Fruit fly (Drosophila melanogaster): ENCODE measurements around the gene QIL1.

DNA sequence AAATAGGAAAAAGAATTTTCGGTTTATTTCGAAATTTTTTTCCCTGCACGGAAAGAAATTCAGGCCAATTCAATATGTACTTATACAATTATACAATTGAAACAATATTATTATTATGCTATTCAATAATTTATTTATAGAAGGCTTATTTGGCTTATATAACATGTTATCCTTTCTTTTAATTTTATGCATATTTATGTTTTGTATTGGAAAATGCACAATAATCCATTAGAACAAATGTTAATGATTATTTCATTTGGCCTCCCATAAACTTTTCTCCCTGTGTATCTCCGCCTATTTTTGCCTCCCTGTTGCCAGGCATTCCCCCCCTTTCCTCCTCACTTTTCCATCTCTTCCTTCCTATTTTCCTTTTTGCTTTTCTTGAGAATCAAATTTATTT is 17.9 kb upstream of the QIL1 start:
- no peak for TF ChIP-seq psq (optimal IDR thresholded peaks at IDR 0.05)
- no peak for TF ChIP-seq usp (GFP tag; optimal IDR thresholded peaks at IDR 0.05)

Measured in whole organism.